Worm (Caenorhabditis elegans): ENCODE data around the gene alp-1.

Gene alp-1

DNA sequence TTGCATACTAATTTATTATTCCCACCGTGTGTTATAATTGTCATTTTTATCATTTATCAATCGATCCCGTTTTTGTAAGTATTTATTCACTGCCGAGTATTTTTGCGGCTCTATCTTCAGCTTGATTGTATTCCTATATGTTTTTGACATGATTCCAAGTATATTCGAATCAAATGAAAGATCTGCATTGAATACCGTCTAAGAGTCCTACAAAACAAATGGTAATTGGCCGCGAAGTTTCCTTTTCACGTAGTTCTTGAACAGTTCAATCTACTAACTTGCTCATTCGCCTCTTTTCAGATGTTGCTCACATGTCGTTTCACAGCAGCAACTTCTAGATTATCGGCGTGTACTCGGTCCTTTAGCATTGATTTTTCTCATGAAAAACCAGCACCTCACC lies 40.3 kb downstream of the alp-1 start, which contains the start of gene C27B7.2:
Gene C27B7.2 (plus strand): TSS at position 301 of the 400 bp plus-strand sequence.
- TF ChIP-seq unc-55 (GFP tag; optimal IDR thresholded peaks at IDR 0.05) = no peak
- no peak for TF ChIP-seq ceh-16 (tag; optimal IDR thresholded peaks at IDR 0.05)
- TF ChIP-seq sma-9 (GFP tag; optimal IDR thresholded peaks at IDR 0.05) = no peak
- TF ChIP-seq sma-9 (tag; optimal IDR thresholded peaks at IDR 0.05) = no peak
- no peak for TF ChIP-seq nhr-77 (tag; optimal IDR thresholded peaks at IDR 0.05)
- TF ChIP-seq nhr-23 (tag; optimal IDR thresholded peaks at IDR 0.05) = no peak
- TF ChIP-seq R02D3.7 (tag; optimal IDR thresholded peaks at IDR 0.05) = no peak
- TF ChIP-seq elt-3 (tag; optimal IDR thresholded peaks at IDR 0.05) = no peak
- no peak for TF ChIP-seq nhr-237 (tag; optimal IDR thresholded peaks at IDR 0.05)
- no peak for TF ChIP-seq fos-1 (tag; optimal IDR thresholded peaks at IDR 0.05)
- TF ChIP-seq ceh-82 (tag; optimal IDR thresholded peaks at IDR 0.05) = no peak
- TF ChIP-seq mdl-1 (tag; optimal IDR thresholded peaks at IDR 0.05) = no peak
- TF ChIP-seq lin-13 (GFP tag; optimal IDR thresholded peaks at IDR 0.05) = no peak
- TF ChIP-seq mbf-1 (tag; optimal IDR thresholded peaks at IDR 0.05) = no peak
- TF ChIP-seq gmeb-1 (tag; optimal IDR thresholded peaks at IDR 0.05) = no peak
- TF ChIP-seq snpc-4 (tag; optimal IDR thresholded peaks at IDR 0.05) = no peak
- no peak for TF ChIP-seq C34F6.9 (tag; optimal IDR thresholded peaks at IDR 0.05)

- no peak for TF ChIP-seq aly-2 (tag; optimal IDR thresholded peaks at IDR 0.05)
- peak; percentile 29 for TF ChIP-seq F13H6.1 (tag; optimal IDR thresholded peaks at IDR 0.05)
- TF ChIP-seq elt-3 (tag; optimal IDR thresholded peaks at IDR 0.05) = no peak
- TF ChIP-seq snpc-4 (tag; optimal IDR thresholded peaks at IDR 0.05) = peak; percentile 52
- no peak for TF ChIP-seq egl-27 (tag; optimal IDR thresholded peaks at IDR 0.05)
- TF ChIP-seq nhr-25 (tag; optimal IDR thresholded peaks at IDR 0.05) = peak; percentile 61
- TF ChIP-seq nhr-77 (tag; optimal IDR thresholded peaks at IDR 0.05) = no peak
- peak; percentile 37 for TF ChIP-seq lin-13 (GFP tag; optimal IDR thresholded peaks at IDR 0.05)
- TF ChIP-seq crh-2 (tag; optimal IDR thresholded peaks at IDR 0.05) = peak; percentile 80
- peak; percentile 96 for TF ChIP-seq C34F6.9 (tag; optimal IDR thresholded peaks at IDR 0.05)
- peak; percentile 64 for TF ChIP-seq nhr-129 (tag; optimal IDR thresholded peaks at IDR 0.05)
- TF ChIP-seq gmeb-1 (tag; optimal IDR thresholded peaks at IDR 0.05) = peak; percentile 46
- TF ChIP-seq dmd-4 (tag; optimal IDR thresholded peaks at IDR 0.05) = no peak
- TF ChIP-seq unc-55 (GFP tag; optimal IDR thresholded peaks at IDR 0.05) = peak; percentile 86
- peak; percentile 30 to 72 for TF ChIP-seq lsy-2 (tag; optimal IDR thresholded peaks at IDR 0.05)
- TF ChIP-seq sma-3 (GFP tag; optimal IDR thresholded peaks at IDR 0.05) = peak; percentile 36
- TF ChIP-seq elt-1 (tag; optimal IDR thresholded peaks at IDR 0.05) = no peak
- peak; percentile 39 for TF ChIP-seq nhr-10 (tag; optimal IDR thresholded peaks at IDR 0.05)
- no peak for TF ChIP-seq blmp-1 (tag; optimal IDR thresholded peaks at IDR 0.05; ENCODE audit: insufficient read depth)
- no peak for TF ChIP-seq skn-1 (tag; optimal IDR thresholded peaks at IDR 0.05)
- TF ChIP-seq lin-11 (tag; optimal IDR thresholded peaks at IDR 0.05) = no peak
- TF ChIP-seq peb-1 (tag; optimal IDR thresholded peaks at IDR 0.05) = no peak
- no peak for TF ChIP-seq ztf-4 (tag; optimal IDR thresholded peaks at IDR 0.05)
- TF ChIP-seq fos-1 (tag; optimal IDR thresholded peaks at IDR 0.05) = peak; percentile 63
- no peak for TF ChIP-seq lin-39 (tag; optimal IDR thresholded peaks at IDR 0.05)
- TF ChIP-seq ama-1 (optimal IDR thresholded peaks at IDR 0.05) = no peak
Observed at ce11 chrIV:8893746-8894145, 41.5 kb downstream of the alp-1 start, which contains the start of gene rad-54.L2. Gene rad-54.L2, plus strand, starts transcription at chrIV:8894077.

DNA sequence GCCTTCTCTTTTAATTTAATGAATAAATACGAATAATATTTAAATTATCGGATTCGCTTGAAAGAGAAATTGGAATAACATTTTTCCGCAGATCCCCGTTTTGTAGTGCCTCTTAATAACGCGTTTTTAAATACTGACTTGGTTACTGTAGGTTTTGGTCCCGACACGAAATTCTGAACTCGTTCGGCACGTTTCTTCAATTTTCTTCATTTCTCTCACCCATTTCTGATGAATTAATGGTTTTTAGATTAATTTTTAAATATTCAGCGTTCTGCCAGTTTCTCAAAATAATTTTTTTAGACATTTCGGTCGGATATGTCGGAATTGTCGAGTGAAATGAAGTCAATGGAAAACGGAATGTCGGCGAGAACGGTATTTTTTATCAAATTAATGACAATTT lies 49.1 kb downstream of the alp-1 start, which contains the start of gene C27B7.5:
Gene C27B7.5 (plus strand): TSS at position 301 of the 400 bp plus-strand sequence.
- TF ChIP-seq nhr-129 (tag; optimal IDR thresholded peaks at IDR 0.05) (no peak), R02D3.7 (tag; optimal IDR thresholded peaks at IDR 0.05) (no peak), lsy-2 (tag; optimal IDR thresholded peaks at IDR 0.05) (no peak), C34F6.9 (tag; optimal IDR thresholded peaks at IDR 0.05) (no peak), lin-39 (tag; optimal IDR thresholded peaks at IDR 0.05) (no peak), ZK546.5 (tag; optimal IDR thresholded peaks at IDR 0.05) (no peak), fos-1 (tag; optimal IDR thresholded peaks at IDR 0.05) (no peak), mdl-1 (tag; optimal IDR thresholded peaks at IDR 0.05) (no peak), ztf-11 (tag; optimal IDR thresholded peaks at IDR 0.05) (no peak), nhr-21 (tag; optimal IDR thresholded peaks at IDR 0.05) (no peak), F13H6.1 (tag; optimal IDR thresholded peaks at IDR 0.05) (no peak), dmd-4 (tag; optimal IDR thresholded peaks at IDR 0.05) (no peak), gmeb-1 (tag; optimal IDR thresholded peaks at IDR 0.05) (no peak), nhr-11 (tag; optimal IDR thresholded peaks at IDR 0.05) (no peak), unc-62 (GFP tag; optimal IDR thresholded peaks at IDR 0.05) (no peak), zag-1 (tag; optimal IDR thresholded peaks at IDR 0.05) (no peak), ztf-4 (tag; optimal IDR thresholded peaks at IDR 0.05) (no peak), peb-1 (tag; optimal IDR thresholded peaks at IDR 0.05) (no peak), ceh-82 (tag; optimal IDR thresholded peaks at IDR 0.05) (no peak), sem-4 (tag; optimal IDR thresholded peaks at IDR 0.05) (no peak)

All from whole organism, L2 larva.